Worm (Caenorhabditis elegans) whole organism, young adult: Measurements from ENCODE around the gene C28H8.5.

ENCODE experiments used
- B0019.2 ChIP-seq: fragments of 200-800 bp; sonication (Bioruptor generic); conservative IDR thresholded peaks from 2 replicates; pipeline ENCODE4 v1.3.6; 2022; ENCODE audit warnings: missing genetic modification reagents, missing genetic modification characterization, missing compliant biosample characterization
- B0336.3 ChIP-seq: fragments of 200-800 bp; sonication (Bioruptor generic); IDR thresholded peaks from 2 replicates; pipeline ENCODE4 v1.3.6; 2022; ENCODE audit warnings: missing genetic modification characterization, missing compliant biosample characterization
- F10E7.11 ChIP-seq: sonication (generic microtip); optimal IDR thresholded peaks from 2 replicates; lab custom pipeline; 2017; ENCODE audit warnings: mild to moderate bottlenecking, missing genetic modification characterization, moderate library complexity, missing compliant biosample characterization
- F23B12.7 ChIP-seq: sonication (generic microtip); optimal IDR thresholded peaks from 2 replicates; lab custom pipeline; 2017; ENCODE audit warnings: missing genetic modification characterization, mild to moderate bottlenecking, missing compliant biosample characterization, antibody characterized with exemption, moderate library complexity; ENCODE audit not compliant: insufficient read depth
- F52B5.7 ChIP-seq: sonication (generic microtip); optimal IDR thresholded peaks from 2 replicates; lab custom pipeline; 2016; ENCODE audit warnings: mild to moderate bottlenecking, missing genetic modification characterization, missing compliant biosample characterization
- F55B11.4 ChIP-seq: sonication (generic microtip); optimal IDR thresholded peaks from 2 replicates; lab custom pipeline; 2016; ENCODE audit warnings: missing compliant biosample characterization, missing genetic modification characterization, borderline replicate concordance; ENCODE audit not compliant: insufficient read depth
- K12H6.12 ChIP-seq: fragments of 200-800 bp; sonication (Bioruptor generic); optimal IDR thresholded peaks from 2 replicates; lab custom pipeline; 2018; ENCODE audit warnings: mild to moderate bottlenecking, missing genetic modification characterization, missing compliant biosample characterization
- Y53G8AR.9 ChIP-seq: fragments of 200-800 bp; sonication (Bioruptor generic); conservative IDR thresholded peaks from 2 replicates; pipeline ENCODE4 v1.3.6; 2022; ENCODE audit warnings: missing genetic modification reagents, missing genetic modification characterization, missing compliant biosample characterization
- Y67H2A.10 ChIP-seq: fragments of 200-800 bp; sonication (Bioruptor generic); conservative IDR thresholded peaks from 2 replicates; pipeline ENCODE4 v1.3.6; 2022; ENCODE audit warnings: missing genetic modification reagents, missing genetic modification characterization, missing compliant biosample characterization
- ama-1 ChIP-seq, 3 experiments: fragments of 150-350 bp in 1 of 3; sonication (generic microtip) in 2 of 3; optimal IDR thresholded peaks; 2 replicates each; lab custom pipeline; 2014 to 2018; ENCODE audit warnings: missing biosample characterization in 2 of 3, missing genetic modification characterization in 2 of 3, missing genetic modification reagents in 2 of 3
- atf-7 ChIP-seq: sonication (generic microtip); optimal IDR thresholded peaks from 2 replicates; lab custom pipeline; 2017; ENCODE audit warnings: mild to moderate bottlenecking, missing genetic modification characterization, missing compliant biosample characterization
- cebp-2 ChIP-seq: fragments of 200-800 bp; sonication (Bioruptor generic); IDR thresholded peaks from 2 replicates; pipeline ENCODE4 v1.3.6; 2022; ENCODE audit warnings: missing genetic modification characterization, missing compliant biosample characterization
- ceh-100 ChIP-seq: fragments of 200-800 bp; sonication (Bioruptor generic); IDR thresholded peaks from 2 replicates; pipeline ENCODE4 v1.3.6; 2022; ENCODE audit warnings: missing genetic modification reagents, missing genetic modification characterization, missing compliant biosample characterization
- ceh-27 ChIP-seq: fragments of 200-800 bp; sonication (Bioruptor generic); optimal IDR thresholded peaks from 2 replicates; lab custom pipeline; 2018; ENCODE audit warnings: mild to moderate bottlenecking, missing genetic modification characterization, moderate library complexity, missing compliant biosample characterization
- ceh-40 ChIP-seq: fragments of 200-800 bp; sonication (Bioruptor generic); IDR thresholded peaks from 2 replicates; pipeline ENCODE4 v1.3.6; 2022; ENCODE audit warnings: missing genetic modification characterization, missing compliant biosample characterization
- ceh-58 ChIP-seq: fragments of 200-800 bp; sonication (Bioruptor generic); IDR thresholded peaks from 2 replicates; pipeline ENCODE4 v1.3.6; 2022; ENCODE audit warnings: missing genetic modification characterization, missing compliant biosample characterization
- dox-1 ChIP-seq: fragments of 200-800 bp; sonication (Bioruptor generic); IDR thresholded peaks from 2 replicates; pipeline ENCODE4 v1.3.6; 2022; ENCODE audit warnings: missing genetic modification reagents, missing genetic modification characterization, missing compliant biosample characterization
- efl-1 ChIP-seq: fragments of 150-350 bp; optimal IDR thresholded peaks from 2 replicates; lab custom pipeline; 2014; ENCODE audit warnings: missing biosample characterization, missing genetic modification reagents, missing genetic modification characterization
- egl-44 ChIP-seq: fragments of 200-800 bp; sonication (Bioruptor generic); IDR thresholded peaks from 2 replicates; pipeline ENCODE4 v1.3.6; 2022; ENCODE audit warnings: missing genetic modification reagents, missing genetic modification characterization, missing compliant biosample characterization
- egrh-3 ChIP-seq: fragments of 200-800 bp; sonication (Bioruptor generic); IDR thresholded peaks from 2 replicates; pipeline ENCODE4 v1.3.6; 2022; ENCODE audit warnings: missing genetic modification reagents, missing genetic modification characterization, missing compliant biosample characterization
- ekl-4 ChIP-seq: fragments of 200-800 bp; sonication (Bioruptor generic); IDR thresholded peaks from 2 replicates; pipeline ENCODE4 v1.3.6; 2022; ENCODE audit warnings: missing genetic modification reagents, missing genetic modification characterization, missing compliant biosample characterization
- fkh-3 ChIP-seq: sonication (generic microtip); optimal IDR thresholded peaks from 2 replicates; lab custom pipeline; 2016; ENCODE audit warnings: mild to moderate bottlenecking, missing genetic modification characterization, missing compliant biosample characterization
- gei-17 ChIP-seq: fragments of 200-800 bp; sonication (Bioruptor generic); optimal IDR thresholded peaks from 2 replicates; lab custom pipeline; 2018; ENCODE audit warnings: mild to moderate bottlenecking, missing genetic modification characterization, missing compliant biosample characterization
- hlh-12 ChIP-seq: sonication (generic microtip); optimal IDR thresholded peaks from 2 replicates; lab custom pipeline; 2016; ENCODE audit warnings: missing genetic modification characterization, missing compliant biosample characterization
- hmg-20 ChIP-seq: fragments of 200-800 bp; sonication (Bioruptor generic); IDR thresholded peaks from 2 replicates; pipeline ENCODE4 v1.3.6; 2022; ENCODE audit warnings: missing genetic modification reagents, missing genetic modification characterization, missing compliant biosample characterization
- hrde-1 ChIP-seq: sonication (generic microtip); optimal IDR thresholded peaks from 2 replicates; lab custom pipeline; 2016; ENCODE audit warnings: missing genetic modification characterization, mild to moderate bottlenecking, missing compliant biosample characterization, moderate library complexity, missing genotype, missing genetic modification reagents, borderline replicate concordance
- lag-1 ChIP-seq: fragments of 200-800 bp; sonication (Bioruptor generic); IDR thresholded peaks from 2 replicates; pipeline ENCODE4 v1.3.6; 2022; ENCODE audit warnings: missing genetic modification reagents, missing genetic modification characterization, missing compliant biosample characterization
- let-526 ChIP-seq: fragments of 200-800 bp; sonication (Bioruptor generic); IDR thresholded peaks from 2 replicates; pipeline ENCODE4 v1.3.6; 2022; ENCODE audit warnings: missing genetic modification reagents, missing genetic modification characterization, missing compliant biosample characterization
- let-607 ChIP-seq, 2 experiments: fragments of 200-800 bp in 1 of 2; sonication (Bioruptor generic) in 1 of 2; sonication (generic microtip) in 1 of 2; optimal IDR thresholded peaks; 2 replicates each; lab custom pipeline; 2016 to 2018; ENCODE audit warnings: mild to moderate bottlenecking in 2 of 2, missing compliant biosample characterization in 2 of 2, missing genetic modification characterization in 2 of 2, moderate library complexity in 2 of 2, missing genotype in 1 of 2
- lin-26 ChIP-seq: fragments of 200-800 bp; sonication (Bioruptor generic); IDR thresholded peaks from 2 replicates; pipeline ENCODE4 v1.3.6; 2022; ENCODE audit warnings: missing genetic modification reagents, missing genetic modification characterization, missing compliant biosample characterization
- lin-35 ChIP-seq, 3 experiments: fragments of 150-350 bp in 2 of 3; sonication (generic microtip) in 1 of 3; optimal IDR thresholded peaks; 2 replicates each; lab custom pipeline; 2014 to 2018; ENCODE audit warnings: missing biosample characterization in 3 of 3, missing genetic modification characterization in 3 of 3, missing genetic modification reagents in 3 of 3
- lin-40 ChIP-seq: sonication (generic microtip); optimal IDR thresholded peaks from 2 replicates; lab custom pipeline; 2016; ENCODE audit warnings: missing genetic modification characterization, mild to moderate bottlenecking, missing compliant biosample characterization, missing genotype, missing genetic modification reagents
- lir-1 ChIP-seq: fragments of 200-800 bp; sonication (Bioruptor generic); conservative IDR thresholded peaks from 2 replicates; pipeline ENCODE4 v1.3.6; 2022; ENCODE audit warnings: missing genetic modification reagents, missing genetic modification characterization, missing compliant biosample characterization
- madf-3 ChIP-seq: fragments of 200-800 bp; sonication (Bioruptor generic); IDR thresholded peaks from 2 replicates; pipeline ENCODE4 v1.3.6; 2022; ENCODE audit warnings: missing genetic modification reagents, missing genetic modification characterization, missing compliant biosample characterization
- mel-28 ChIP-seq: sonication (generic microtip); optimal IDR thresholded peaks from 2 replicates; lab custom pipeline; 2016; ENCODE audit warnings: borderline replicate concordance, mild to moderate bottlenecking, missing genetic modification characterization, missing compliant biosample characterization
- mxl-1 ChIP-seq: sonication (generic microtip); optimal IDR thresholded peaks from 2 replicates; lab custom pipeline; 2016; ENCODE audit warnings: missing genetic modification characterization, missing compliant biosample characterization
- nfya-1 ChIP-seq: sonication (generic microtip); optimal IDR thresholded peaks from 2 replicates; lab custom pipeline; 2017; ENCODE audit warnings: antibody characterized with exemption, missing compliant biosample characterization, missing genetic modification characterization, borderline replicate concordance; ENCODE audit not compliant: insufficient read depth
- nfyb-1 ChIP-seq: fragments of 200-800 bp; sonication (Bioruptor generic); IDR thresholded peaks from 2 replicates; pipeline ENCODE4 v1.3.6; 2022; ENCODE audit warnings: missing genetic modification reagents, missing genetic modification characterization, missing compliant biosample characterization
- nhr-179 ChIP-seq: sonication (generic microtip); optimal IDR thresholded peaks from 2 replicates; lab custom pipeline; 2016; ENCODE audit warnings: mild to moderate bottlenecking, missing genetic modification characterization, missing compliant biosample characterization
- pha-4 ChIP-seq: fragments of 150-350 bp; sonication (generic microtip); optimal IDR thresholded peaks from 2 replicates; lab custom pipeline; 2014; ENCODE audit warnings: missing biosample characterization, missing genetic modification reagents, missing genetic modification characterization
- repo-1 ChIP-seq: sonication (generic microtip); optimal IDR thresholded peaks from 2 replicates; lab custom pipeline; 2017; ENCODE audit warnings: mild to moderate bottlenecking, missing genetic modification characterization, missing compliant biosample characterization
- sea-2 ChIP-seq: fragments of 200-800 bp; sonication (Bioruptor generic); IDR thresholded peaks from 2 replicates; pipeline ENCODE4 v1.3.6; 2022; ENCODE audit warnings: missing genetic modification characterization, missing compliant biosample characterization
- somi-1 ChIP-seq: fragments of 200-800 bp; sonication (Bioruptor generic); optimal IDR thresholded peaks from 2 replicates; lab custom pipeline; 2018; ENCODE audit warnings: mild to moderate bottlenecking, missing genetic modification characterization, missing compliant biosample characterization
- tbx-9 ChIP-seq: sonication (generic microtip); optimal IDR thresholded peaks from 2 replicates; lab custom pipeline; 2016; ENCODE audit warnings: borderline replicate concordance, missing genetic modification characterization, inconsistent platforms, missing compliant biosample characterization
- zfh-2 ChIP-seq: fragments of 200-800 bp; sonication (Bioruptor generic); conservative IDR thresholded peaks from 2 replicates; pipeline ENCODE4 v1.3.6; 2022; ENCODE audit warnings: missing genetic modification reagents, missing genetic modification characterization, missing compliant biosample characterization
- zim-3 ChIP-seq: sonication (generic microtip); optimal IDR thresholded peaks from 2 replicates; lab custom pipeline; 2017; ENCODE audit warnings: mild to moderate bottlenecking, missing genetic modification characterization, moderate library complexity, missing compliant biosample characterization
- ztf-22 ChIP-seq: fragments of 200-800 bp; sonication (Bioruptor generic); optimal IDR thresholded peaks from 2 replicates; lab custom pipeline; 2018; ENCODE audit warnings: mild to moderate bottlenecking, missing genetic modification characterization, moderate library complexity, missing compliant biosample characterization
- ztf-26 ChIP-seq: sonication (generic microtip); optimal IDR thresholded peaks from 2 replicates; lab custom pipeline; 2017; ENCODE audit warnings: missing genetic modification characterization, missing compliant biosample characterization
- ztf-3 ChIP-seq: fragments of 200-800 bp; sonication (Bioruptor generic); optimal IDR thresholded peaks from 2 replicates; lab custom pipeline; 2018; ENCODE audit warnings: mild to moderate bottlenecking, missing genetic modification characterization, missing compliant biosample characterization

C28H8.5 gene

DNA sequence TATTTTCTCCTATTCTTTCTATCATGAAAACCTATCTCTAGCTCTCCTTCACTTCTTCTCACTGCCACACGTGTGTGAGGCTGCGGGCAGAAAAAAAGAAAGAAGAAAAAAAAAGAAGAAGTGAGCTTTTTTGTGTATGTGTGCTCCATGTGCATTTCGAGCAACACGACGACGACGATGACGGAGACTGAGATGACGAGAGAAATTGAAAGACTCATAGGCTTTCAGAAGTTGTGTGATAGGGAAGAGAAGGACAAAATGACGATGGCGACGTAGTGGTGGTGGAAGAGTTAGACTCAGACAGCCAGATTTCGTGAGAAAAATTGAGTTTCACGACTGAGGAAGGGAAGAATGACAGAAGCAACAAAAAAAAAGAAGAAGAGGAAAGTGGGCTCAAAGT, 38.6 kb upstream of the C28H8.5 start (continued):
- no peak for TF ChIP-seq sea-2 (GFP tag; lab: Robert Waterston, UW)
- TF ChIP-seq ztf-22 (GFP tag; lab: Kevin White, UChicago), result no peak
- TF ChIP-seq K12H6.12 (tag; lab: Kevin White, UChicago), result peak; percentile 67
- TF ChIP-seq tbx-9 (tag; lab: Kevin White, UChicago), result no peak
- TF ChIP-seq ceh-100 (GFP tag; lab: Robert Waterston, UW), result no peak
- no peak for TF ChIP-seq madf-3 (GFP tag; lab: Robert Waterston, UW)
- TF ChIP-seq ama-1 (optimal IDR thresholded peaks at IDR 0.05; lab: Kevin White, UChicago), result no peak
- no peak for TF ChIP-seq ama-1 (GFP tag; optimal IDR thresholded peaks at IDR 0.05; lab: Kevin White, UChicago)
- TF ChIP-seq hlh-12, result no peak
- TF ChIP-seq nfya-1 (tag; lab: Kevin White, UChicago), result no peak
- TF ChIP-seq lin-40 (tag; lab: Kevin White, UChicago), result peak; percentile 59
- no peak for TF ChIP-seq F23B12.7 (tag; lab: Kevin White, UChicago)
- TF ChIP-seq nhr-179 (tag; lab: Kevin White, UChicago), result no peak
- no peak for TF ChIP-seq F10E7.11 (tag; lab: Kevin White, UChicago)
- TF ChIP-seq let-607 (tag; optimal IDR thresholded peaks at IDR 0.05; lab: Kevin White, UChicago), result no peak
- no peak for TF ChIP-seq lin-26 (GFP tag; lab: Robert Waterston, UW)
- no peak for TF ChIP-seq fkh-3 (tag; lab: Kevin White, UChicago)
- no peak for TF ChIP-seq nfyb-1 (GFP tag; lab: Robert Waterston, UW)
- no peak for TF ChIP-seq egrh-3 (GFP tag; lab: Robert Waterston, UW)
- no peak for TF ChIP-seq egl-44 (GFP tag; lab: Robert Waterston, UW)
- TF ChIP-seq hmg-20, result no peak
- no peak for TF ChIP-seq B0019.2 (GFP tag; lab: Robert Waterston, UW)
- TF ChIP-seq repo-1, result no peak
- TF ChIP-seq ekl-4 (GFP tag; lab: Robert Waterston, UW), result no peak
- TF ChIP-seq ceh-40, result no peak
- no peak for TF ChIP-seq Y53G8AR.9 (GFP tag; lab: Robert Waterston, UW)
- no peak for TF ChIP-seq lag-1
- TF ChIP-seq ztf-26 (tag; lab: Kevin White, UChicago), result no peak
- no peak for TF ChIP-seq Y67H2A.10 (GFP tag; lab: Robert Waterston, UW)
- peak; percentile 72 for TF ChIP-seq zfh-2 (GFP tag; lab: Robert Waterston, UW)
- no peak for TF ChIP-seq lir-1 (GFP tag; lab: Robert Waterston, UW)
- TF ChIP-seq B0336.3 (GFP tag; lab: Robert Waterston, UW), result no peak
- TF ChIP-seq atf-7, result no peak
- no peak for TF ChIP-seq zim-3
- no peak for TF ChIP-seq ztf-3 (GFP tag; lab: Kevin White, UChicago)
- no peak for TF ChIP-seq mxl-1
- no peak for TF ChIP-seq cebp-2
- TF ChIP-seq pha-4 (tag; lab: Kevin White, UChicago), result no peak
- TF ChIP-seq mel-28 (tag; lab: Kevin White, UChicago), result no peak
- peak; percentile 27 for TF ChIP-seq ceh-27
- TF ChIP-seq efl-1 (GFP tag; lab: Kevin White, UChicago), result no peak
- TF ChIP-seq lin-35 (GFP tag; optimal IDR thresholded peaks at IDR 0.05; lab: Kevin White, UChicago), result peak in 1 of 3 experiments; percentile 63
- peak; percentile 19 for TF ChIP-seq somi-1
- TF ChIP-seq F52B5.7 (tag; lab: Kevin White, UChicago), result no peak
- no peak for TF ChIP-seq hrde-1 (tag; lab: Kevin White, UChicago)
- no peak for TF ChIP-seq F55B11.4 (tag; lab: Kevin White, UChicago)
- no peak for TF ChIP-seq gei-17 (GFP tag; lab: Kevin White, UChicago)
- TF ChIP-seq ceh-58 (GFP tag; lab: Robert Waterston, UW), result no peak
- no peak for TF ChIP-seq let-526
- no peak for TF ChIP-seq dox-1 (GFP tag; lab: Robert Waterston, UW)
